Fruit fly (Drosophila melanogaster): ENCODE results near the gene CG43739.

The CG43739 gene

DNA sequence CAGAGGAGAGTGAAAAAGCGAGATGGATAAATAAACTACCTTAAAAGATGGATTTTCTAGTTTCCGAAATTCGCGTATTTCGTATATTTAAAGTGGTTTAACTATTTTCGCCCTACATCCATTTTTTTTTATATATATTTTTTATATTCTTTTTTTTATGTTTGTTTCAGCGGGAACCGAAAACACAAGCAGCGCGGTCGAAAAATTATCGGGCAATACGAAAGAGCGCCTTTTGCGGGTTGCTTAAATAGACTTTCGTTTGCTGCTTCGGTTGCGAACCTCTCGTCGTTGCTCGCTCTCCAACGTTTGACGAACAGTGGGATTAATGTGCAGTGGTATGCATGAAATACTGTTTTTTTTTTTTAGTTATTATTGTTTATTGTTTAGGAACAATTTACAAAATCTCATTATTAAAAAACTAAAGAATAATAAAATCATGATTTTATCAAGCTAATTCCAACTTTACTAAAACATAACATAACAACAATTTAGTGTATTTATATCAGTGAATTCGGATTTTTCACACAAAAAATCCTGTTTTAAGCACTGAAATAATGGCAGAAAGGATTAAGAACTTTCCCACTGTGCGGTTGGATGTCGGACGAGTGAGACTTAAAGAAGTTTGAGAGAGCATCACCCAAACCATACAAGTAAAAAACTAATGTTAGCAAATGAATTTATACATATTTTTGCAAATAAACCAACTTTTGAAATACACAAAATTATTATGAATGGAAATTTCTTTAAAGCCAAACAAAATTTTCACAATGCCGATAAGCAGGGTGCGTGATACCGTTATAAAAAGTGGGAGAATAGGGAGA is 1.3 kb downstream of the CG43739 start (continued):
- peak; percentile 95 for TF ChIP-seq CG1233 (GFP tag; optimal IDR thresholded peaks at IDR 0.05)
- TF ChIP-seq Opbp (GFP tag; IDR thresholded peaks at IDR 0.05; ENCODE audit: partially characterized antibody) = no peak
- TF ChIP-seq CG13894 (tag; optimal IDR thresholded peaks at IDR 0.05) = peak; percentile 92
- TF ChIP-seq jumu (GFP tag; optimal IDR thresholded peaks at IDR 0.05) = no peak
- TF ChIP-seq CG13775 (GFP tag; optimal IDR thresholded peaks at IDR 0.05) = peak; percentile 80
- TF ChIP-seq MBD-R2 (GFP tag; IDR thresholded peaks at IDR 0.05) = peak; percentile 55
- no peak for TF ChIP-seq da (GFP tag; optimal IDR thresholded peaks at IDR 0.05)
- TF ChIP-seq Sry-β (GFP tag; optimal IDR thresholded peaks at IDR 0.05) = peak; percentile 51
- TF ChIP-seq CG3995 (GFP tag; optimal IDR thresholded peaks at IDR 0.05) = peak; percentile 58
- TF ChIP-seq CG8388 (GFP tag; optimal IDR thresholded peaks at IDR 0.05) = peak; percentile 71
- TF ChIP-seq dm (GFP tag; optimal IDR thresholded peaks at IDR 0.05) = no peak
- peak; percentile 90 for TF ChIP-seq zen (tag; optimal IDR thresholded peaks at IDR 0.05)
- TF ChIP-seq CG1832 (GFP tag; optimal IDR thresholded peaks at IDR 0.05) = no peak
- peak; percentile 90 for TF ChIP-seq tap (tag; optimal IDR thresholded peaks at IDR 0.05)
- no peak for TF ChIP-seq Side (GFP tag; optimal IDR thresholded peaks at IDR 0.05)
- TF ChIP-seq YL-1 (GFP tag; optimal IDR thresholded peaks at IDR 0.05) = no peak
- peak; percentile 38 for TF ChIP-seq CG32772 (GFP tag; IDR thresholded peaks at IDR 0.05)
- peak; percentile 85 for TF ChIP-seq CG10267 (tag; optimal IDR thresholded peaks at IDR 0.05)
- TF ChIP-seq pan (optimal IDR thresholded peaks at IDR 0.05) = no peak
- peak in 1 of 2 experiments; percentile 92 for TF ChIP-seq pan (GFP tag; optimal IDR thresholded peaks at IDR 0.05 in 1 of 2, IDR thresholded peaks at IDR 0.05 in 1 of 2)
- peak; percentile 5 for TF ChIP-seq slou (GFP tag; optimal IDR thresholded peaks at IDR 0.05)
- peak; percentile 82 for TF ChIP-seq CG17612 (GFP tag; IDR thresholded peaks at IDR 0.05)
- no peak for TF ChIP-seq trh (GFP tag; optimal IDR thresholded peaks at IDR 0.05)
- peak; percentile 87 for TF ChIP-seq dmrt11E (tag; optimal IDR thresholded peaks at IDR 0.05)
- TF ChIP-seq Dll (GFP tag; IDR thresholded peaks at IDR 0.05; ENCODE audit: partially characterized antibody) = 0 out of 4 replicates have a peak, but pooled peaks have one; percentile 15
- no peak for TF ChIP-seq schlank (tag; optimal IDR thresholded peaks at IDR 0.05)
- TF ChIP-seq CG2712 (tag; optimal IDR thresholded peaks at IDR 0.05) = peak; percentile 96
- peak; percentile 35 for TF ChIP-seq CG9797 (GFP tag; optimal IDR thresholded peaks at IDR 0.05)
- peak; percentile 83 for TF ChIP-seq Aef1 (GFP tag; IDR thresholded peaks at IDR 0.05)
- TF ChIP-seq CG9932 (GFP tag; IDR thresholded peaks at IDR 0.05) = no peak
- peak; percentile 22 for TF ChIP-seq jing (GFP tag; optimal IDR thresholded peaks at IDR 0.05)
- peak; percentile 89 for TF ChIP-seq CG31224 (GFP tag; IDR thresholded peaks at IDR 0.05)
- TF ChIP-seq vvl (GFP tag; IDR thresholded peaks at IDR 0.05) = peak; percentile 24; the same call in 1 of the 2 replicates
- TF ChIP-seq mirr (GFP tag; optimal IDR thresholded peaks at IDR 0.05) = peak; percentile 75
- TF ChIP-seq CG17186 (GFP tag; optimal IDR thresholded peaks at IDR 0.05) = peak; percentile 81
- peak; percentile 49 for TF ChIP-seq CG32767 (GFP tag; IDR thresholded peaks at IDR 0.05)
- no peak for TF ChIP-seq CG3163 (GFP tag; optimal IDR thresholded peaks at IDR 0.05)
- TF ChIP-seq NK7.1 (GFP tag; optimal IDR thresholded peaks at IDR 0.05) = no peak
- no peak for TF ChIP-seq usp (GFP tag; optimal IDR thresholded peaks at IDR 0.05)
- TF ChIP-seq CTCF (GFP tag; optimal IDR thresholded peaks at IDR 0.05) = peak; percentile 58
- TF ChIP-seq CG12155 (GFP tag; optimal IDR thresholded peaks at IDR 0.05) = peak; percentile 26
- no peak for TF ChIP-seq inv (GFP tag; IDR thresholded peaks at IDR 0.05; ENCODE audit: partially characterized antibody)
- peak; percentile 13; the same call in 1 of the 2 replicates for TF ChIP-seq CG10366 (GFP tag; IDR thresholded peaks at IDR 0.05)
- peak; percentile 91 for TF ChIP-seq cwo (GFP tag; optimal IDR thresholded peaks at IDR 0.05)
- TF ChIP-seq CG30431 (GFP tag; optimal IDR thresholded peaks at IDR 0.05) = peak; percentile 30
- no peak for TF ChIP-seq CG4360 (GFP tag; IDR thresholded peaks at IDR 0.05)
- no peak for TF ChIP-seq Hr39 (optimal IDR thresholded peaks at IDR 0.05)
- TF ChIP-seq sr (GFP tag; IDR thresholded peaks at IDR 0.05) = no peak
- no peak for TF ChIP-seq HmgD (GFP tag; optimal IDR thresholded peaks at IDR 0.05)
- TF ChIP-seq ems (GFP tag; optimal IDR thresholded peaks at IDR 0.05) = no peak
